Worm (Caenorhabditis elegans) whole organism, L4/young adult: ENCODE data around the gene F31F4.11.

Experiments
- W03F9.2 ChIP-seq: fragments of 150-350 bp; optimal IDR thresholded peaks from 2 replicates; lab custom pipeline; 2014; ENCODE audit warnings: missing biosample characterization, missing genetic modification characterization
- dao-5 ChIP-seq: sonication (generic microtip); optimal IDR thresholded peaks from 2 replicates; lab custom pipeline; 2016; ENCODE audit warnings: missing genotype, missing genetic modification characterization, moderate library complexity, missing compliant biosample characterization
- him-1 ChIP-seq: sonication (generic microtip); optimal IDR thresholded peaks from 2 replicates; lab custom pipeline; 2016; ENCODE audit warnings: missing genotype, missing genetic modification reagents, missing genetic modification characterization, missing compliant biosample characterization

- no peak for TF ChIP-seq him-1
- no peak for TF ChIP-seq dao-5 (tag; lab: Kevin White, UChicago)
- TF ChIP-seq W03F9.2 (tag; lab: Kevin White, UChicago) = no peak
These were observed 38.0 kb upstream of the F31F4.11 start, which contains the start of gene srbc-37 for ce11 chrV:702260-702659.
